Worm (Caenorhabditis elegans) whole organism, L2 larva: ENCODE data around the gene C08F8.6.

Source experiments
- C34F6.9 ChIP-seq: fragments of 150-350 bp; optimal IDR thresholded peaks from 2 replicates; lab custom pipeline; 2014; ENCODE audit warnings: missing biosample characterization, missing genetic modification characterization
- elt-3 ChIP-seq: sonication (generic microtip); optimal IDR thresholded peaks from 2 replicates; lab custom pipeline; 2017; ENCODE audit warnings: missing biosample characterization, missing genetic modification characterization
- fos-1 ChIP-seq: fragments of 150-350 bp; optimal IDR thresholded peaks from 2 replicates; lab custom pipeline; 2014; ENCODE audit warnings: missing biosample characterization, missing genetic modification characterization
- lin-39 ChIP-seq: fragments of 150-350 bp; optimal IDR thresholded peaks from 2 replicates; lab custom pipeline; 2014; ENCODE audit warnings: missing biosample characterization, missing genetic modification reagents, missing genetic modification characterization
- mbf-1 ChIP-seq: sonication (generic microtip); optimal IDR thresholded peaks from 2 replicates; lab custom pipeline; 2017; ENCODE audit warnings: missing biosample characterization, missing genetic modification characterization
- nhr-11 ChIP-seq: fragments of 150-350 bp; optimal IDR thresholded peaks from 2 replicates; lab custom pipeline; 2014; ENCODE audit warnings: missing biosample characterization, missing genetic modification characterization
- nhr-23 ChIP-seq: fragments of 150-350 bp; optimal IDR thresholded peaks from 2 replicates; lab custom pipeline; 2014; ENCODE audit warnings: missing biosample characterization, missing genetic modification reagents, missing genetic modification characterization
- nhr-6 ChIP-seq: fragments of 150-350 bp; optimal IDR thresholded peaks from 2 replicates; lab custom pipeline; 2014; ENCODE audit warnings: missing biosample characterization, missing genetic modification characterization
- nhr-77 ChIP-seq: fragments of 150-350 bp; optimal IDR thresholded peaks from 2 replicates; lab custom pipeline; 2014; ENCODE audit warnings: missing biosample characterization, missing genetic modification characterization
- peb-1 ChIP-seq: fragments of 150-350 bp; optimal IDR thresholded peaks from 2 replicates; lab custom pipeline; 2014; ENCODE audit warnings: missing biosample characterization, missing genetic modification characterization
- unc-55 ChIP-seq: fragments of 150-350 bp; sonication (generic microtip); optimal IDR thresholded peaks from 3 replicates; lab custom pipeline; 2014; ENCODE audit warnings: missing biosample characterization, missing genetic modification reagents, missing genetic modification characterization

DNA sequence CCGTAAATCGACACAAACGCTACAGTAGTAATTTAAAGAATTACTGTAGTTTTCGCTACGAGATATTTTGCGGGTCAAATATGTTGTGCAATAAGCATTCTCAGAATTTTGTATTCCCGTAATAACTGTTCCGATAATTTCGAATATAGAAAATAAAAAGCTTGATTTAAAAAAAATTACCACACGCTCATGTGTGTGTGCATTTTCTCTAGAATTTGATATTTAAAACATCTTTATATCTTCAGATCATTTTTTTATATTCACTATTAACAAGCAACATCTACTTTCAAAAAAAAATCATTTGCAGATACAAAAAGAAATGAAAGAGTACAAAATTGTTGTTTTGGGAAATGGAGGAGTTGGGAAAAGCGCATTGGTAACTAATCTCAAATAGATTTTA is 12.2 kb upstream of the C08F8.6 start, which contains the start of gene rap-3:
- TF ChIP-seq nhr-77 (tag; lab: Kevin White, UChicago) (no peak), C34F6.9 (tag; lab: Kevin White, UChicago) (no peak), nhr-11 (tag; lab: Kevin White, UChicago) (no peak), fos-1 (no peak), mbf-1 (no peak), nhr-23 (tag; lab: Kevin White, UChicago) (no peak), lin-39 (tag; lab: Kevin White, UChicago) (no peak), nhr-6 (tag; lab: Kevin White, UChicago) (no peak), elt-3 (tag; lab: Kevin White, UChicago) (no peak), peb-1 (tag; lab: Kevin White, UChicago) (no peak), unc-55 (GFP tag; lab: Kevin White, UChicago) (no peak)
